Fruit fly (Drosophila melanogaster) whole organism, embryonic: ENCODE data around the gene CG13313.

Experiments used
- Awh ChIP-seq: fragments of 200-800 bp; sonication (Bioruptor generic); IDR thresholded peaks from 2 replicates; pipeline ENCODE4, ENCODE4 v1.3.6; 2022; ENCODE audit warnings: missing biosample characterization, missing genetic modification characterization
- CG10274 ChIP-seq: fragments of 200-800 bp; sonication (Bioruptor generic); optimal IDR thresholded peaks from 3 replicates; lab custom pipeline; 2017; ENCODE audit warnings: missing biosample characterization, mild to moderate bottlenecking, missing genetic modification characterization
- CG10431 ChIP-seq: fragments of 200-800 bp; sonication (Bioruptor generic); optimal IDR thresholded peaks from 3 replicates; lab custom pipeline; 2018; ENCODE audit warnings: missing biosample characterization, mild to moderate bottlenecking, missing genetic modification characterization
- CG11247 ChIP-seq: fragments of 200-800 bp; sonication (Bioruptor generic); IDR thresholded peaks from 2 replicates; pipeline ENCODE4 v1.3.6; 2022; ENCODE audit warnings: missing biosample characterization, missing genetic modification characterization
- CG11456 ChIP-seq: fragments of 200-800 bp; sonication (Bioruptor generic); IDR thresholded peaks from 3 replicates; pipeline ENCODE4 v1.3.6; 2022; ENCODE audit warnings: missing biosample characterization, missing genetic modification characterization
- CG13296 ChIP-seq: fragments of 200-800 bp; sonication (Bioruptor generic); optimal IDR thresholded peaks from 3 replicates; lab custom pipeline; 2018; ENCODE audit warnings: missing biosample characterization, mild to moderate bottlenecking, missing genetic modification characterization
- CG15514 ChIP-seq: fragments of 200-800 bp; sonication (Bioruptor generic); optimal IDR thresholded peaks from 3 replicates; lab custom pipeline; 2017; ENCODE audit warnings: missing biosample characterization, missing genetic modification characterization, mild to moderate bottlenecking, moderate library complexity, missing genetic modification reagents
- CG15696 ChIP-seq: fragments of 200-800 bp; sonication (Bioruptor generic); optimal IDR thresholded peaks from 2 replicates; lab custom pipeline; 2019; ENCODE audit warnings: missing biosample characterization, mild to moderate bottlenecking, missing genetic modification characterization, moderate library complexity
- CG1603 ChIP-seq: fragments of 200-800 bp; sonication (Bioruptor generic); optimal IDR thresholded peaks from 2 replicates; lab custom pipeline; 2019; ENCODE audit warnings: missing biosample characterization, mild to moderate bottlenecking, missing genetic modification characterization, moderate library complexity
- CG1647 ChIP-seq: fragments of 200-800 bp; sonication (Bioruptor generic); optimal IDR thresholded peaks from 3 replicates; lab custom pipeline; 2016; ENCODE audit warnings: missing biosample characterization, missing genetic modification characterization
- CG17568 ChIP-seq: fragments of 200-800 bp; sonication (Bioruptor generic); optimal IDR thresholded peaks from 2 replicates; lab custom pipeline; 2018; ENCODE audit warnings: missing biosample characterization, mild to moderate bottlenecking, missing genetic modification characterization, moderate library complexity
- CG17912 ChIP-seq: fragments of 200-800 bp; sonication (Bioruptor generic); optimal IDR thresholded peaks from 2 replicates; lab custom pipeline; 2018; ENCODE audit warnings: missing biosample characterization, mild to moderate bottlenecking, missing genetic modification characterization
- CG18764 ChIP-seq: fragments of 200-800 bp; sonication (Bioruptor generic); optimal IDR thresholded peaks from 3 replicates; lab custom pipeline; 2016; ENCODE audit warnings: missing biosample characterization, missing genetic modification characterization
- CG2129 ChIP-seq: fragments of 200-800 bp; sonication (Bioruptor generic); IDR thresholded peaks from 2 replicates; pipeline ENCODE4 v1.3.6; 2022; ENCODE audit warnings: missing biosample characterization, missing genetic modification characterization; ENCODE audit not compliant: partially characterized antibody
- CG31441 ChIP-seq: fragments of 200-800 bp; sonication (Bioruptor generic); IDR thresholded peaks from 2 replicates; pipeline ENCODE4 v1.3.6; 2022; ENCODE audit warnings: missing biosample characterization, missing genetic modification characterization
- CG33213 ChIP-seq: fragments of 200-800 bp; sonication (Bioruptor generic); optimal IDR thresholded peaks from 3 replicates; lab custom pipeline; 2016; ENCODE audit warnings: missing biosample characterization, missing genetic modification characterization
- CG8281 ChIP-seq: fragments of 200-800 bp; sonication (Bioruptor generic); optimal IDR thresholded peaks from 2 replicates; lab custom pipeline; 2018; ENCODE audit warnings: missing biosample characterization, mild to moderate bottlenecking, missing genetic modification characterization, moderate library complexity
- CG8944 ChIP-seq: fragments of 200-800 bp; sonication (Bioruptor generic); optimal IDR thresholded peaks from 3 replicates; lab custom pipeline; 2016; ENCODE audit warnings: missing biosample characterization, missing genetic modification characterization
- CkIIα-i1 ChIP-seq: fragments of 200-800 bp; sonication (Bioruptor generic); IDR thresholded peaks from 2 replicates; pipeline ENCODE4 v1.3.6; 2022; ENCODE audit warnings: missing biosample characterization, missing genetic modification characterization
- Dp ChIP-seq: fragments of 200-800 bp; sonication (Bioruptor generic); optimal IDR thresholded peaks from 2 replicates; lab custom pipeline; 2018; ENCODE audit warnings: missing biosample characterization, mild to moderate bottlenecking, missing genetic modification characterization, moderate library complexity
- E2f2 ChIP-seq: fragments of 200-800 bp; sonication (Bioruptor generic); IDR thresholded peaks from 2 replicates; pipeline ENCODE4 v1.3.6; 2022; ENCODE audit warnings: missing biosample characterization, missing genetic modification characterization
- Hand ChIP-seq: fragments of 200-800 bp; sonication (Bioruptor generic); optimal IDR thresholded peaks from 2 replicates; lab custom pipeline; 2017; ENCODE audit warnings: mild to moderate bottlenecking, missing biosample characterization, missing genetic modification reagents, missing genetic modification characterization
- Max ChIP-seq: fragments of 200-800 bp; sonication (Bioruptor generic); optimal IDR thresholded peaks from 2 replicates; lab custom pipeline; 2016; ENCODE audit warnings: missing biosample characterization, mild to moderate bottlenecking, missing genetic modification characterization
- Meics ChIP-seq: fragments of 200-800 bp; sonication (Bioruptor generic); optimal IDR thresholded peaks from 2 replicates; lab custom pipeline; 2017; ENCODE audit warnings: missing biosample characterization, mild to moderate bottlenecking, missing genetic modification characterization
- Pdp1 ChIP-seq, 2 experiments: fragments of 200-800 bp; sonication (Bioruptor generic); optimal IDR thresholded peaks; 3 replicates each; lab custom pipeline; 2016; ENCODE audit warnings: missing biosample characterization in 2 of 2, missing genetic modification characterization in 2 of 2, mild to moderate bottlenecking in 1 of 2, moderate library complexity in 1 of 2
- Rfx ChIP-seq: fragments of 200-800 bp; sonication (Bioruptor generic); IDR thresholded peaks from 2 replicates; pipeline ENCODE4 v1.3.6; 2022; ENCODE audit warnings: missing biosample characterization, missing genetic modification characterization
- Sry-δ ChIP-seq: fragments of 200-800 bp; sonication (Bioruptor generic); optimal IDR thresholded peaks from 2 replicates; lab custom pipeline; 2016; ENCODE audit warnings: missing biosample characterization, missing genetic modification characterization
- al ChIP-seq: fragments of 200-800 bp; sonication (Bioruptor generic); IDR thresholded peaks from 2 replicates; pipeline ENCODE4 v1.3.6; 2022; ENCODE audit warnings: missing biosample characterization, missing genetic modification characterization
- aop ChIP-seq: fragments of 200-800 bp; sonication (Bioruptor generic); IDR thresholded peaks from 2 replicates; pipeline ENCODE4 v1.3.6; 2022; ENCODE audit warnings: missing biosample characterization, missing genetic modification characterization
- bab2 ChIP-seq: fragments of 200-800 bp; sonication (Bioruptor generic); optimal IDR thresholded peaks from 2 replicates; lab custom pipeline; 2016; ENCODE audit warnings: missing biosample characterization, missing genetic modification characterization
- bbx ChIP-seq: fragments of 200-800 bp; sonication (Bioruptor generic); IDR thresholded peaks from 2 replicates; pipeline ENCODE4 v1.3.6; 2022; ENCODE audit warnings: missing biosample characterization, missing genetic modification characterization; ENCODE audit not compliant: partially characterized antibody
- bowl ChIP-seq: fragments of 200-800 bp; sonication (Bioruptor generic); IDR thresholded peaks from 2 replicates; pipeline ENCODE4 v1.3.6; 2022; ENCODE audit warnings: missing biosample characterization, missing genetic modification characterization
- br ChIP-seq: fragments of >200 bp; optimal IDR thresholded peaks from 2 replicates; lab custom pipeline; 2017
- chn ChIP-seq: fragments of 200-800 bp; sonication (Bioruptor generic); optimal IDR thresholded peaks from 2 replicates; lab custom pipeline; 2016; ENCODE audit warnings: missing biosample characterization, missing genetic modification characterization
- cwo ChIP-seq: fragments of 200-800 bp; sonication (Bioruptor generic); optimal IDR thresholded peaks from 3 replicates; lab custom pipeline; 2017; ENCODE audit warnings: missing biosample characterization, missing genetic modification characterization, mild to moderate bottlenecking, moderate library complexity, missing genetic modification reagents
- emc ChIP-seq: fragments of 200-800 bp; sonication (Bioruptor generic); optimal IDR thresholded peaks from 2 replicates; lab custom pipeline; 2016; ENCODE audit warnings: missing biosample characterization, missing genetic modification characterization
- gem ChIP-seq: fragments of 200-800 bp; sonication (Bioruptor generic); optimal IDR thresholded peaks from 2 replicates; lab custom pipeline; 2019; ENCODE audit warnings: missing biosample characterization, mild to moderate bottlenecking, missing genetic modification characterization, moderate library complexity
- ind ChIP-seq: fragments of 200-800 bp; sonication (Bioruptor generic); optimal IDR thresholded peaks from 3 replicates; lab custom pipeline; 2016; ENCODE audit warnings: missing biosample characterization, missing genetic modification characterization
- inv ChIP-seq: fragments of 200-800 bp; sonication (Bioruptor generic); IDR thresholded peaks from 2 replicates; pipeline ENCODE4 v1.3.6; 2022; ENCODE audit warnings: missing biosample characterization, missing genetic modification characterization; ENCODE audit not compliant: partially characterized antibody
- lmd ChIP-seq: fragments of 200-800 bp; sonication (Bioruptor generic); IDR thresholded peaks from 2 replicates; pipeline ENCODE4 v1.3.6; 2022; ENCODE audit warnings: missing biosample characterization, missing genetic modification characterization
- onecut ChIP-seq: fragments of 200-800 bp; sonication (Bioruptor generic); IDR thresholded peaks from 2 replicates; pipeline ENCODE4 v1.3.6; 2022; ENCODE audit warnings: missing biosample characterization, missing genetic modification characterization
- phol ChIP-seq: fragments of 200-800 bp; sonication (Bioruptor generic); optimal IDR thresholded peaks from 3 replicates; lab custom pipeline; 2018; ENCODE audit warnings: missing biosample characterization, mild to moderate bottlenecking, missing genetic modification characterization, moderate library complexity
- pros ChIP-seq: fragments of 200-800 bp; sonication (Bioruptor generic); optimal IDR thresholded peaks from 3 replicates; lab custom pipeline; 2019; ENCODE audit warnings: missing biosample characterization, mild to moderate bottlenecking, missing genetic modification characterization, moderate library complexity
- ranshi ChIP-seq: fragments of 200-800 bp; sonication (Bioruptor generic); IDR thresholded peaks from 2 replicates; pipeline ENCODE4 v1.3.6; 2022; ENCODE audit warnings: missing biosample characterization, missing genetic modification characterization
- schlank ChIP-seq: fragments of 200-800 bp; sonication (Bioruptor generic); optimal IDR thresholded peaks from 2 replicates; lab custom pipeline; 2018; ENCODE audit warnings: missing biosample characterization, mild to moderate bottlenecking, missing genetic modification characterization
- scrt ChIP-seq: fragments of 200-800 bp; sonication (Bioruptor generic); optimal IDR thresholded peaks from 2 replicates; lab custom pipeline; 2018; ENCODE audit warnings: missing biosample characterization, mild to moderate bottlenecking, missing genetic modification characterization, moderate library complexity
- tin ChIP-seq: fragments of 200-800 bp; sonication (Bioruptor generic); optimal IDR thresholded peaks from 3 replicates; lab custom pipeline; 2016; ENCODE audit warnings: missing biosample characterization, missing genetic modification characterization
- vvl ChIP-seq: fragments of 200-800 bp; sonication (Bioruptor generic); IDR thresholded peaks from 2 replicates; pipeline ENCODE4 v1.3.6; 2022; ENCODE audit warnings: missing biosample characterization, missing genetic modification characterization
- z ChIP-seq: fragments of 200-800 bp; sonication (Bioruptor generic); IDR thresholded peaks from 3 replicates; pipeline ENCODE4 v1.3.6; 2022; ENCODE audit warnings: missing biosample characterization, missing genetic modification characterization

Gene CG13313

DNA sequence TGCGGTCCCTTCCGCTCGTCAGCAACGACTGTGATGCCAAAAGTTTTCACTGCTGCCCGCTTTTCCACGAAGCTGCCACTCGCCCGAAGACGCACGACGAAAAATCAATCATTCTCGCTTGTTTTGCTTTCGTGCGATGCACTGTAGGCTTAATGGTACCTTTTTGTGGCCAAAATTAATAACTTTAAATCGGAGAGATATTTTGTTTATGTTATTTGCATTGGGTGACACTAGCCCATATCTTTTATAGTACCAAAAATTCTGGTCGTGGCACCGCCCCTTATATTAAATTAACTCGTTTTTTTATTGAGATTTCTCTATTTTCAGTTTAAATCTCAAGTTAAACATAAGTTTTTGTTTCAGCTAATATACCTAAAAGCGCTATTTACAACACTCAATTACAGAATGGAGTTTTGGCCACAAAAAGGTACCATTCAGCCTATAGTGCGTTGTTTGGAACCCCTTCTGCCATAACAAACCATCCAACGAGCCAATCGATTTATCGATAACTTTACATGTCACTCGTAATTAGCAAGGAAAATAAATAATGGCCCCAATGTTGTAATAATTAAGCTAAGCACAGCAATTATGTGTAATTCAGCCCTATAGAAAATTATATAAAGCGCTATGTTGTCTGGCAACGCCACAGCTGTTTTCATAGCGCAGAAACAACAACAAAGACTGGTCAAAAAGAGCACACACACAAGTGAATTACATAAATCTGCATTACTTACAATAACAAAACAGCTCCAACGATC is 5.3 kb upstream of the CG13313 start (continued):
- no peak for TF ChIP-seq schlank (tag; lab: Kevin White, UChicago)
- peak; percentile 64 for TF ChIP-seq scrt (GFP tag; lab: Kevin White, UChicago)
- TF ChIP-seq CG15514 (GFP tag; lab: Kevin White, UChicago) = peak; percentile 57
- TF ChIP-seq tin (GFP tag; lab: Kevin White, UChicago) = no peak
- peak; percentile 42 for TF ChIP-seq CG8281 (tag; lab: Kevin White, UChicago)
- TF ChIP-seq ranshi (GFP tag; lab: Robert Waterston, UW) = no peak; the same call in 1 of the 2 replicates
- peak; percentile 22 for TF ChIP-seq CG18764 (GFP tag; lab: Kevin White, UChicago)
- peak; percentile 12 for TF ChIP-seq bbx (GFP tag; lab: Robert Waterston, UW)
- TF ChIP-seq gem (tag; lab: Kevin White, UChicago) = peak; percentile 84
- peak; percentile 24 for TF ChIP-seq CG10274 (GFP tag; lab: Kevin White, UChicago)
- no peak for TF ChIP-seq CG8944
- peak; percentile 54 for TF ChIP-seq Max (GFP tag; lab: Kevin White, UChicago)
- TF ChIP-seq CG13296 (GFP tag; lab: Kevin White, UChicago) = peak; percentile 82
- TF ChIP-seq CkIIα-i1 (GFP tag; lab: Robert Waterston, UW) = no peak
- peak; percentile 32 for TF ChIP-seq CG15696 (tag; lab: Kevin White, UChicago)
- TF ChIP-seq Meics (GFP tag; lab: Kevin White, UChicago) = peak; percentile 76
- no peak for TF ChIP-seq CG11247 (GFP tag; lab: Robert Waterston, UW)
- TF ChIP-seq Dp (GFP tag; lab: Kevin White, UChicago) = no peak
- TF ChIP-seq CG11456 = no peak
- TF ChIP-seq Rfx (GFP tag; lab: Robert Waterston, UW) = peak; percentile 52
- TF ChIP-seq CG1647 = no peak
- TF ChIP-seq CG33213 (GFP tag; lab: Kevin White, UChicago) = no peak
- TF ChIP-seq lmd (GFP tag; lab: Robert Waterston, UW) = 0 out of 2 replicates have a peak, but pooled peaks have one; percentile 57
- no peak for TF ChIP-seq emc (GFP tag; lab: Kevin White, UChicago)
- TF ChIP-seq bowl (GFP tag; lab: Robert Waterston, UW) = no peak
- TF ChIP-seq CG17912 (GFP tag; lab: Kevin White, UChicago) = no peak
- no peak for TF ChIP-seq CG2129 (GFP tag; lab: Robert Waterston, UW)
- TF ChIP-seq CG1603 (tag; lab: Kevin White, UChicago) = no peak
- peak; percentile 45 for TF ChIP-seq bab2 (GFP tag; lab: Kevin White, UChicago)
- TF ChIP-seq br (lab: Kevin White, UChicago) = no peak
- TF ChIP-seq Sry-δ (GFP tag; lab: Kevin White, UChicago) = peak; percentile 15
- peak; percentile 84 for TF ChIP-seq CG31441
- TF ChIP-seq aop (GFP tag; lab: Robert Waterston, UW) = no peak
- TF ChIP-seq CG10431 (GFP tag; lab: Kevin White, UChicago) = peak; percentile 24
- peak; percentile 57 for TF ChIP-seq Hand (GFP tag; lab: Kevin White, UChicago)
- peak; percentile 14; the same call in 1 of the 2 replicates for TF ChIP-seq vvl
- peak; percentile 73 for TF ChIP-seq phol (tag; lab: Kevin White, UChicago)
- peak; percentile 2 for TF ChIP-seq chn
- peak; percentile 77 for TF ChIP-seq pros (GFP tag; lab: Kevin White, UChicago)
- TF ChIP-seq CG17568 (GFP tag; lab: Kevin White, UChicago) = peak; percentile 5
- TF ChIP-seq E2f2 (GFP tag; lab: Robert Waterston, UW) = peak; percentile 32; the same call in 1 of the 2 replicates
- 0 out of 2 replicates have a peak, but pooled peaks have one; percentile 12 for TF ChIP-seq Awh (GFP tag; lab: Robert Waterston, UW)
- no peak for TF ChIP-seq inv
- TF ChIP-seq z (GFP tag; lab: Robert Waterston, UW) = no peak
- TF ChIP-seq Pdp1 (GFP tag; optimal IDR thresholded peaks at IDR 0.05; lab: Kevin White, UChicago) = peak; percentile 57 to 99
- peak; percentile 13 for TF ChIP-seq ind
- peak; percentile 95 for TF ChIP-seq onecut (GFP tag; lab: Robert Waterston, UW)
- 0 out of 2 replicates have a peak, but pooled peaks have one; percentile 38 for TF ChIP-seq al (GFP tag; lab: Robert Waterston, UW)
- TF ChIP-seq cwo (GFP tag; lab: Kevin White, UChicago) = peak; percentile 63
